Worm (Caenorhabditis elegans): ENCODE data around the gene spp-6.

spp-6 gene

ce11 chrX:7314564-7314963 lies 2.6 kb upstream of the spp-6 start (continued):
- TF ChIP-seq snpc-1.2 (GFP tag; IDR thresholded peaks at IDR 0.05) (no peak), Y5F2A.4 (GFP tag; optimal IDR thresholded peaks at IDR 0.05) (no peak), ctbp-1 (GFP tag; IDR thresholded peaks at IDR 0.05) (no peak), duxl-1 (tag; optimal IDR thresholded peaks at IDR 0.05; ENCODE audit: poor library complexity) (no peak), aha-1 (tag) (no peak), daf-12 (tag; optimal IDR thresholded peaks at IDR 0.05) (no peak), nhr-6 (tag; optimal IDR thresholded peaks at IDR 0.05) (no peak), egl-27 (tag; optimal IDR thresholded peaks at IDR 0.05) (no peak), mxl-3 (GFP tag; optimal IDR thresholded peaks at IDR 0.05) (no peak), ces-1 (GFP tag; optimal IDR thresholded peaks at IDR 0.05) (no peak), mep-1 (tag; optimal IDR thresholded peaks at IDR 0.05) (peak; percentile 20), nhr-111 (GFP tag; optimal IDR thresholded peaks at IDR 0.05) (no peak), ZK337.2 (GFP tag; IDR thresholded peaks at IDR 0.05) (no peak), zag-1 (tag; optimal IDR thresholded peaks at IDR 0.05) (no peak), daf-8 (GFP tag; IDR thresholded peaks at IDR 0.05) (no peak), F10B5.3 (tag; optimal IDR thresholded peaks at IDR 0.05) (no peak), cey-2 (tag; optimal IDR thresholded peaks at IDR 0.05; ENCODE audit: borderline replicate concordance, insufficient read depth) (no peak), ztf-11 (tag; optimal IDR thresholded peaks at IDR 0.05) (no peak), Y105C5A.15 (GFP tag; IDR thresholded peaks at IDR 0.05) (no peak), dmd-6 (GFP tag; IDR thresholded peaks at IDR 0.05) (peak; percentile 22; the same call in 1 of the 2 replicates), ZK546.5 (tag; optimal IDR thresholded peaks at IDR 0.05) (no peak), dpl-1 (GFP tag; optimal IDR thresholded peaks at IDR 0.05) (no peak), php-3 (GFP tag; IDR thresholded peaks at IDR 0.05) (no peak), set-16 (GFP tag; IDR thresholded peaks at IDR 0.05) (no peak), fos-1 (tag; optimal IDR thresholded peaks at IDR 0.05) (no peak), nhr-10 (tag; optimal IDR thresholded peaks at IDR 0.05) (no peak), saeg-2 (GFP tag; IDR thresholded peaks at IDR 0.05) (no peak), lir-3 (tag; optimal IDR thresholded peaks at IDR 0.05) (no peak), hlh-30 (tag; optimal IDR thresholded peaks at IDR 0.05; ENCODE audit: insufficient read depth) (peak; percentile 30), daf-19 (GFP tag; conservative IDR thresholded peaks at IDR 0.05) (no peak), nhr-77 (tag; optimal IDR thresholded peaks at IDR 0.05) (no peak), dve-1 (tag; optimal IDR thresholded peaks at IDR 0.05; ENCODE audit: insufficient read depth) (peak; percentile 57), aly-2 (tag; optimal IDR thresholded peaks at IDR 0.05) (no peak), fkh-10 (GFP tag; optimal IDR thresholded peaks at IDR 0.05) (no peak), ceh-28 (tag; optimal IDR thresholded peaks at IDR 0.05) (no peak), F49E8.2 (tag; optimal IDR thresholded peaks at IDR 0.05; ENCODE audit: borderline replicate concordance) (no peak)

DNA sequence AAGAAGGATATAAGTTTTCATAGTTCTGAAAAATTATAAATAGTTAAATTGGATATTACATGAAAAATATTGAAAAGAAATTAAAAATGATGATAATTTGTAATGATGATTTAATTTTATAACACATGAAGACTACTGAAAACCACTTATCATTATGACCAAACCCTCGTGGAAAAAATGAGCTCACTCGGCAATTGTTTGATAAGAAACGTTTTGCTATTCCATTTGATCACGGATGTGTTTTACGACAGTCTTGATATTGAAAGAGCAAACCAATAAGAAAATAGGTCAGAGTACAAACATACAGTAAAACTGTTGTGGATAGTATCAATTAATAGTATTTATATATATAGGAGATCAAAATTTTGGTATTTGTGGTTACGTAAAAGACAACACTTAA lies 1.8 kb upstream of the spp-6 start, which contains the start of gene spp-3:
spp-3 (minus strand) TSS at position 25 of the 400 bp plus-strand sequence.
- no peak for TF ChIP-seq ceh-32 (tag; optimal IDR thresholded peaks at IDR 0.05; ENCODE audit: poor library complexity)
- TF ChIP-seq ces-1 (GFP tag; optimal IDR thresholded peaks at IDR 0.05) = no peak
- peak; percentile 85 for TF ChIP-seq dve-1 (tag; optimal IDR thresholded peaks at IDR 0.05; ENCODE audit: insufficient read depth)
- TF ChIP-seq hlh-30 (tag; optimal IDR thresholded peaks at IDR 0.05; ENCODE audit: insufficient read depth) = peak; percentile 54
- TF ChIP-seq dmd-6 (GFP tag; IDR thresholded peaks at IDR 0.05) = peak; percentile 89
- TF ChIP-seq pqm-1 (tag; optimal IDR thresholded peaks at IDR 0.05) = peak; percentile 90
- TF ChIP-seq ZK546.5 (tag; optimal IDR thresholded peaks at IDR 0.05) = no peak
- TF ChIP-seq hif-1 (tag; optimal IDR thresholded peaks at IDR 0.05) = no peak
- TF ChIP-seq mxl-3 (GFP tag; optimal IDR thresholded peaks at IDR 0.05) = peak; percentile 24
- peak in 1 of 2 experiments; percentile 60 for TF ChIP-seq mdl-1 (tag; optimal IDR thresholded peaks at IDR 0.05)
- peak; percentile 42 for TF ChIP-seq T20F7.1 (GFP tag; optimal IDR thresholded peaks at IDR 0.05)
- peak; percentile 49 for TF ChIP-seq mep-1 (tag; optimal IDR thresholded peaks at IDR 0.05)
- 0 out of 2 replicates have a peak, but pooled peaks have one; percentile 45 for TF ChIP-seq tra-1 (GFP tag; IDR thresholded peaks at IDR 0.05)
- TF ChIP-seq nhr-42 (GFP tag; IDR thresholded peaks at IDR 0.05) = no peak
- peak in 1 of 2 experiments; percentile 43 for TF ChIP-seq daf-16 (GFP tag; optimal IDR thresholded peaks at IDR 0.05)
- peak; percentile 90 for TF ChIP-seq daf-16 (tag; optimal IDR thresholded peaks at IDR 0.05)
- TF ChIP-seq aha-1 (tag) = peak; percentile 15
- TF ChIP-seq daf-8 (GFP tag; IDR thresholded peaks at IDR 0.05) = no peak
- TF ChIP-seq unc-130 (GFP tag; optimal IDR thresholded peaks at IDR 0.05) = no peak
- TF ChIP-seq mes-2 (tag; optimal IDR thresholded peaks at IDR 0.05; ENCODE audit: poor library complexity, severe bottlenecking) = peak; percentile 31
- 0 out of 2 replicates have a peak, but pooled peaks have one; percentile 44 for TF ChIP-seq T26A8.4 (GFP tag; IDR thresholded peaks at IDR 0.05)
- no peak for TF ChIP-seq nhr-111 (GFP tag; optimal IDR thresholded peaks at IDR 0.05)
- TF ChIP-seq spr-3 (GFP tag; optimal IDR thresholded peaks at IDR 0.05) = no peak
- no peak for TF ChIP-seq pha-4 (GFP tag; IDR thresholded peaks at IDR 0.05)
- TF ChIP-seq pha-4 (tag; optimal IDR thresholded peaks at IDR 0.05) = no peak
